Worm (Caenorhabditis elegans): Measurements from ENCODE around the gene rbd-1.

Gene rbd-1

ce11 chrIV:12688370-12688769, 36.4 kb upstream of the rbd-1 start, which contains the start of gene T23B5.3:
Gene T23B5.3, plus strand, starts transcription at chrIV:12688670.
- TF ChIP-seq unc-120 (tag; optimal IDR thresholded peaks at IDR 0.05; ENCODE audit: poor library complexity, severe bottlenecking) = no peak
- no peak for TF ChIP-seq blmp-1 (tag; optimal IDR thresholded peaks at IDR 0.05)
- no peak for TF ChIP-seq nhr-2 (tag; optimal IDR thresholded peaks at IDR 0.05)
- TF ChIP-seq unc-39 (tag; optimal IDR thresholded peaks at IDR 0.05) = no peak
- TF ChIP-seq nhr-237 (tag; optimal IDR thresholded peaks at IDR 0.05) = no peak
- TF ChIP-seq drap-1 (GFP tag; optimal IDR thresholded peaks at IDR 0.05) = no peak
- no peak for TF ChIP-seq lin-13 (tag; optimal IDR thresholded peaks at IDR 0.05)
- TF ChIP-seq sptf-1 (tag; optimal IDR thresholded peaks at IDR 0.05) = no peak
- no peak for TF ChIP-seq snpc-4 (tag; optimal IDR thresholded peaks at IDR 0.05)
- no peak for TF ChIP-seq mls-2 (tag; optimal IDR thresholded peaks at IDR 0.05)

DNA sequence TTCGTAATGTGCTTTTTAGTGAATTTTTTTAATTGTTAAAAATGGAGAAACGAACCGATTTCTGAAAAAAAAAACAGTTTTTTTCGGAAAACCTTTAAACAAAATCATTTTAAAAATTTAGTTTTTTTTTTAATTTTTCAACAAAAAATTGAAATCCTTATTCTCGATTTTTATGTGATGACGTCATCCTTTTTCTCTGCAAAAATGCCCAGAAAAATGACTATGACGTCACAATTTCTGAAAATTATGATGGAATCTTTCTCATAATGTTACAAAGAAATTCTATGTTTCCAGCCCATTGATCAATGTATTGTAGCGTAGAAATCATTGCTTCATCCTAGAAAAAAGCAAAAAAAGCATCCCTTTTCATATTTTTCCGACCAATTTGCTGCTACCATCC, 35.5 kb upstream of the rbd-1 start:
- TF ChIP-seq mab-5 (tag; optimal IDR thresholded peaks at IDR 0.05) = no peak
- peak; percentile 100 for TF ChIP-seq zip-8 (tag; optimal IDR thresholded peaks at IDR 0.05)
- TF ChIP-seq elt-3 (tag; optimal IDR thresholded peaks at IDR 0.05) = no peak
- TF ChIP-seq M03D4.4 (tag; optimal IDR thresholded peaks at IDR 0.05) = no peak

ce11 chrIV:12689709-12690142, 35.1 kb upstream of the rbd-1 start:
- TF ChIP-seq cnd-1 (tag; optimal IDR thresholded peaks at IDR 0.05) = no peak
- no peak for TF ChIP-seq bed-3 (GFP tag; optimal IDR thresholded peaks at IDR 0.05)
- peak; percentile 29 for TF ChIP-seq elt-1 (tag; optimal IDR thresholded peaks at IDR 0.05; ENCODE audit: borderline replicate concordance, insufficient read depth)

- no peak for TF ChIP-seq ztf-11 (tag; optimal IDR thresholded peaks at IDR 0.05)
- TF ChIP-seq ceh-83 (GFP tag; optimal IDR thresholded peaks at IDR 0.05) = no peak
- no peak for TF ChIP-seq hlh-1 (tag; optimal IDR thresholded peaks at IDR 0.05)
- TF ChIP-seq nhr-76 (tag; optimal IDR thresholded peaks at IDR 0.05) = no peak
- TF ChIP-seq sem-2 (GFP tag; optimal IDR thresholded peaks at IDR 0.05) = no peak
- TF ChIP-seq nhr-12 (tag; optimal IDR thresholded peaks at IDR 0.05) = no peak
- TF ChIP-seq nhr-237 (tag; optimal IDR thresholded peaks at IDR 0.05) = no peak
- TF ChIP-seq cnd-1 (tag; optimal IDR thresholded peaks at IDR 0.05) = no peak
- no peak for TF ChIP-seq lsy-2 (tag; optimal IDR thresholded peaks at IDR 0.05)
- no peak for TF ChIP-seq unc-39 (tag; optimal IDR thresholded peaks at IDR 0.05)
- TF ChIP-seq flh-1 (GFP tag; optimal IDR thresholded peaks at IDR 0.05) = no peak
- no peak for TF ChIP-seq blmp-1 (tag; optimal IDR thresholded peaks at IDR 0.05)
- no peak for TF ChIP-seq M03D4.4 (tag; optimal IDR thresholded peaks at IDR 0.05)
- TF ChIP-seq tbx-8 (GFP tag; optimal IDR thresholded peaks at IDR 0.05) = no peak
- TF ChIP-seq drap-1 (GFP tag; optimal IDR thresholded peaks at IDR 0.05) = no peak
- TF ChIP-seq pha-4 (tag; optimal IDR thresholded peaks at IDR 0.05) = no peak
- TF ChIP-seq unc-62 (GFP tag; optimal IDR thresholded peaks at IDR 0.05) = no peak
- no peak for TF ChIP-seq sptf-1 (tag; optimal IDR thresholded peaks at IDR 0.05)
- no peak for TF ChIP-seq mep-1 (tag; optimal IDR thresholded peaks at IDR 0.05)
- TF ChIP-seq nhr-28 (tag; optimal IDR thresholded peaks at IDR 0.05) = no peak
These were observed 25.9 kb upstream of the rbd-1 start for ce11 chrIV:12698880-12699279.

DNA sequence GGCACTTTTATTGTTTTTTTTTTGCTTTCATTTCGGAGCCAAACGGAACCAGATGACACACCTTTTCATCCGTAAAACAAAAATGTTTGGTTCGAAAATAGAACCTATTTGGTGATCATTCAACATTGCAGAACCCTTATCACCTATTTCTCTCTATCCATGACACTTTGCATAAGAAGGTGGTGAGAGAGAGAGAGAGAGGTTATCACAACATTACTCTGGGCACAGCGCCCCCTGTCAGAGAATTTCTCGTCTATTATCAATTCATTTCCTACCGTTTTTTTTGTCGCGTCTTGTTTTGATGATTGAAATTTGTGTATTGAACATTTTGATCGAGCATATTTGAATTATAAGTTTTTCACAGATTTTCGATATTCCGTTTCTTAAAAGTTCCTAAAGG, 24.6 kb upstream of the rbd-1 start:
- TF ChIP-seq bed-3 (GFP tag; optimal IDR thresholded peaks at IDR 0.05) (no peak), mep-1 (tag; optimal IDR thresholded peaks at IDR 0.05) (no peak)

DNA sequence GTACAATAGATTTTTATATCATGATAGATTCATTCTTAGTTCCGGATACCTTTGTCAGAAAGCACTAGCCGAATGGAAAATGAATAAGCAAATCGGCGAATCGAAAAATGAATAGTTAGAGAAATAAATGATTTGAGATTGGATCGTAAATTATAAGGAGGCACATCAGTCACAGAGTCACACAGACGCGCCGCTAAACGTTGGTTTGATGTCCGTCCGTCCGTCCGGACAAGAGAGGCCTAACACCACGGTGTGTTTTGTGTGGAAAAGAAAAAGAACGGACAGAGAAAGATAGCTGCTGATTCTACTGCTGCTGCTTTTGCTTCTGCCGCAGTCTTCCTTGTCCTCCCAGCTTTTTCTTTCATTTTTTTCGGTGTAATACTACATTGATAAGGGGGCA, 23.8 kb upstream of the rbd-1 start:
- TF ChIP-seq unc-62 (GFP tag; optimal IDR thresholded peaks at IDR 0.05) = peak; percentile 62
- no peak for TF ChIP-seq pha-4 (tag; optimal IDR thresholded peaks at IDR 0.05)
- TF ChIP-seq sptf-1 (tag; optimal IDR thresholded peaks at IDR 0.05) = no peak
- no peak for TF ChIP-seq mls-2 (tag; optimal IDR thresholded peaks at IDR 0.05)

ce11 chrIV:12703811-12704210, 21.0 kb upstream of the rbd-1 start, which contains the start of gene C27D8.4:
Gene C27D8.4, plus strand, starts transcription at chrIV:12704111.
- TF ChIP-seq ham-2 (GFP tag; optimal IDR thresholded peaks at IDR 0.05) (no peak), unc-120 (tag; optimal IDR thresholded peaks at IDR 0.05; ENCODE audit: poor library complexity, severe bottlenecking) (no peak)
